Worm (Caenorhabditis elegans): ENCODE data around the gene Y42A5A.1.

ce11 chrV:11104408-11104807, 16.7 kb downstream of the Y42A5A.1 start:
- TF ChIP-seq ztf-25 (GFP tag; IDR thresholded peaks at IDR 0.05) = no peak
- TF ChIP-seq ets-4 (GFP tag; optimal IDR thresholded peaks at IDR 0.05) = no peak
- TF ChIP-seq zim-3 (tag; optimal IDR thresholded peaks at IDR 0.05) = no peak
- TF ChIP-seq rec-8 (tag; optimal IDR thresholded peaks at IDR 0.05) = no peak
- TF ChIP-seq pha-4 (tag; optimal IDR thresholded peaks at IDR 0.05) = no peak
- no peak for TF ChIP-seq sea-2 (GFP tag; IDR thresholded peaks at IDR 0.05)
- TF ChIP-seq mes-4 (tag; optimal IDR thresholded peaks at IDR 0.05) = no peak
- TF ChIP-seq nhr-80 (tag; optimal IDR thresholded peaks at IDR 0.05) = no peak

All from whole organism, young adult.